Worm (Caenorhabditis elegans): ENCODE data around the gene T19C3.7.

- TF ChIP-seq bed-1 (GFP tag; IDR thresholded peaks at IDR 0.05) (no peak), ztf-25 (GFP tag; IDR thresholded peaks at IDR 0.05) (no peak)
Observed at ce11 chrIII:650539-650938, 14.6 kb upstream of the T19C3.7 start.
